Worm (Caenorhabditis elegans): Measurements from ENCODE around the gene C25F6.1.

C25F6.1 gene

ce11 chrX:5518352-5518751 lies 32.1 kb downstream of the C25F6.1 start (continued):
- TF ChIP-seq aptf-2 (GFP tag; conservative IDR thresholded peaks at IDR 0.05) (peak; percentile 99), egl-44 (GFP tag; IDR thresholded peaks at IDR 0.05) (no peak), sdz-38 (tag; optimal IDR thresholded peaks at IDR 0.05) (no peak), F39B2.1 (GFP tag; IDR thresholded peaks at IDR 0.05) (no peak), cebp-1 (GFP tag; IDR thresholded peaks at IDR 0.05) (no peak), cebp-1 (tag; optimal IDR thresholded peaks at IDR 0.05) (no peak), Y67H2A.10 (GFP tag; conservative IDR thresholded peaks at IDR 0.05) (no peak), atf-7 (tag; optimal IDR thresholded peaks at IDR 0.05) (no peak), hmg-1.2 (GFP tag; IDR thresholded peaks at IDR 0.05) (peak; percentile 37; the same call in 1 of the 2 replicates), ceh-27 (GFP tag; optimal IDR thresholded peaks at IDR 0.05) (no peak), B0261.1 (tag; optimal IDR thresholded peaks at IDR 0.05) (no peak), nhr-120 (GFP tag; IDR thresholded peaks at IDR 0.05) (0 out of 2 replicates have a peak, but pooled peaks have one; percentile 6), ceh-100 (GFP tag; IDR thresholded peaks at IDR 0.05) (no peak), F49E8.2 (tag; optimal IDR thresholded peaks at IDR 0.05; ENCODE audit: insufficient read depth) (no peak), efl-1 (GFP tag; optimal IDR thresholded peaks at IDR 0.05) (peak; percentile 56), mes-4 (tag; optimal IDR thresholded peaks at IDR 0.05) (no peak), mxl-1 (tag; optimal IDR thresholded peaks at IDR 0.05) (no peak), attf-5 (GFP tag; optimal IDR thresholded peaks at IDR 0.05) (no peak), nfya-2 (GFP tag; IDR thresholded peaks at IDR 0.05) (no peak), hmg-20 (GFP tag; IDR thresholded peaks at IDR 0.05) (no peak), ekl-4 (GFP tag; IDR thresholded peaks at IDR 0.05) (no peak), snpc-1.1 (tag; optimal IDR thresholded peaks at IDR 0.05; ENCODE audit: insufficient read depth) (no peak), ztf-3 (GFP tag; optimal IDR thresholded peaks at IDR 0.05) (no peak), akir-1 (GFP tag; optimal IDR thresholded peaks at IDR 0.05) (no peak), ceh-79 (tag; optimal IDR thresholded peaks at IDR 0.05) (no peak), F57A8.1 (GFP tag; optimal IDR thresholded peaks at IDR 0.05) (no peak), gei-17 (GFP tag; optimal IDR thresholded peaks at IDR 0.05) (no peak), dox-1 (GFP tag; IDR thresholded peaks at IDR 0.05) (peak; percentile 64), ceh-40 (GFP tag; IDR thresholded peaks at IDR 0.05) (no peak), mcd-1 (GFP tag; IDR thresholded peaks at IDR 0.05) (no peak), T26A5.8 (tag; optimal IDR thresholded peaks at IDR 0.05) (no peak), nfyb-1 (GFP tag; IDR thresholded peaks at IDR 0.05) (no peak), F55B11.4 (tag; optimal IDR thresholded peaks at IDR 0.05; ENCODE audit: borderline replicate concordance, insufficient read depth) (no peak), Y56A3A.18 (GFP tag; IDR thresholded peaks at IDR 0.05) (no peak), fkh-3 (tag; optimal IDR thresholded peaks at IDR 0.05) (no peak), lin-40 (tag; optimal IDR thresholded peaks at IDR 0.05) (no peak), ztf-25 (GFP tag; IDR thresholded peaks at IDR 0.05) (no peak), die-1 (tag; optimal IDR thresholded peaks at IDR 0.05) (no peak), C17E4.6 (GFP tag; IDR thresholded peaks at IDR 0.05) (no peak), egrh-3 (GFP tag; IDR thresholded peaks at IDR 0.05) (peak; percentile 48; the same call in 1 of the 2 replicates), dpl-1 (GFP tag; optimal IDR thresholded peaks at IDR 0.05) (peak; percentile 37)

- TF ChIP-seq cebp-1 (GFP tag; IDR thresholded peaks at IDR 0.05) (no peak), cebp-1 (tag; optimal IDR thresholded peaks at IDR 0.05) (peak; percentile 60), xnd-1 (tag; optimal IDR thresholded peaks at IDR 0.05) (no peak)
These were observed 33.3 kb downstream of the C25F6.1 start for ce11 chrX:5519567-5519966.

Measured in whole organism, young adult.